Worm (Caenorhabditis elegans) whole organism, late embryonic: ENCODE results near the gene mdl-1.

ENCODE experiments used
- C08G9.2 ChIP-seq: sonication (generic microtip); optimal IDR thresholded peaks from 2 replicates; lab custom pipeline; 2016; ENCODE audit warnings: mild to moderate bottlenecking, missing genetic modification characterization, moderate library complexity, missing compliant biosample characterization
- F13H6.1 ChIP-seq: sonication (generic microtip); optimal IDR thresholded peaks from 2 replicates; lab custom pipeline; 2016; ENCODE audit warnings: missing genetic modification characterization, missing compliant biosample characterization
- K09A11.1 ChIP-seq: sonication (generic microtip); optimal IDR thresholded peaks from 2 replicates; lab custom pipeline; 2017; ENCODE audit warnings: antibody characterized with exemption, mild to moderate bottlenecking, missing genetic modification characterization, missing compliant biosample characterization; ENCODE audit not compliant: insufficient read depth
- T23F11.4 ChIP-seq: fragments of 200-800 bp; sonication (Bioruptor generic); optimal IDR thresholded peaks from 2 replicates; lab custom pipeline; 2018; ENCODE audit warnings: mild to moderate bottlenecking, missing genetic modification characterization, missing compliant biosample characterization
- ahr-1 ChIP-seq: sonication (generic microtip); optimal IDR thresholded peaks from 2 replicates; lab custom pipeline; 2016; ENCODE audit warnings: missing genetic modification characterization, missing compliant biosample characterization
- ama-1 ChIP-seq: fragments of 150-350 bp; optimal IDR thresholded peaks from 2 replicates; lab custom pipeline; 2014
- ceh-14 ChIP-seq: sonication (generic microtip); optimal IDR thresholded peaks from 2 replicates; lab custom pipeline; 2016; ENCODE audit warnings: missing genotype, missing genetic modification characterization, missing compliant biosample characterization
- ceh-22 ChIP-seq: sonication (generic microtip); optimal IDR thresholded peaks from 2 replicates; lab custom pipeline; 2017; ENCODE audit warnings: missing biosample characterization, missing genetic modification characterization
- ceh-24 ChIP-seq: sonication (generic microtip); optimal IDR thresholded peaks from 2 replicates; lab custom pipeline; 2016; ENCODE audit warnings: mild to moderate bottlenecking, missing genetic modification characterization, missing compliant biosample characterization
- ceh-30 ChIP-seq: fragments of 150-350 bp; optimal IDR thresholded peaks from 2 replicates; lab custom pipeline; 2014; ENCODE audit warnings: missing biosample characterization, missing genetic modification characterization
- ceh-31 ChIP-seq: sonication (generic microtip); optimal IDR thresholded peaks from 2 replicates; lab custom pipeline; 2016; ENCODE audit warnings: missing genetic modification characterization, missing compliant biosample characterization
- ceh-45 ChIP-seq: fragments of 200-800 bp; sonication (Bioruptor generic); IDR thresholded peaks from 2 replicates; pipeline ENCODE4 v1.3.6; 2022; ENCODE audit warnings: missing genetic modification reagents, missing genetic modification characterization, missing compliant biosample characterization
- ceh-48 ChIP-seq: sonication (generic microtip); optimal IDR thresholded peaks from 2 replicates; lab custom pipeline; 2016; ENCODE audit warnings: missing genetic modification characterization, inconsistent platforms, missing compliant biosample characterization
- ceh-6 ChIP-seq: fragments of 200-800 bp; sonication (Bioruptor generic); optimal IDR thresholded peaks from 2 replicates; lab custom pipeline; 2018; ENCODE audit warnings: mild to moderate bottlenecking, missing genetic modification characterization, missing compliant biosample characterization
- ceh-9 ChIP-seq: sonication (generic microtip); optimal IDR thresholded peaks from 2 replicates; lab custom pipeline; 2016; ENCODE audit warnings: mild to moderate bottlenecking, missing genetic modification characterization, inconsistent platforms, missing compliant biosample characterization
- che-1 ChIP-seq: sonication (generic microtip); optimal IDR thresholded peaks from 2 replicates; lab custom pipeline; 2016; ENCODE audit warnings: mild to moderate bottlenecking, missing genetic modification characterization, missing compliant biosample characterization
- dmd-4 ChIP-seq: sonication (generic microtip); optimal IDR thresholded peaks from 2 replicates; lab custom pipeline; 2016; ENCODE audit warnings: borderline replicate concordance, missing genetic modification characterization, missing compliant biosample characterization
- dve-1 ChIP-seq: sonication (generic microtip); optimal IDR thresholded peaks from 2 replicates; lab custom pipeline; 2017; ENCODE audit warnings: antibody characterized with exemption, mild to moderate bottlenecking, missing genetic modification characterization, missing compliant biosample characterization
- elt-2 ChIP-seq: sonication (generic microtip); optimal IDR thresholded peaks from 2 replicates; lab custom pipeline; 2016; ENCODE audit warnings: missing genetic modification reagents, missing genetic modification characterization, missing compliant biosample characterization
- elt-4 ChIP-seq: sonication (generic microtip); optimal IDR thresholded peaks from 2 replicates; lab custom pipeline; 2016; ENCODE audit warnings: missing genetic modification characterization, missing compliant biosample characterization
- ets-4 ChIP-seq: sonication (generic microtip); optimal IDR thresholded peaks from 2 replicates; lab custom pipeline; 2016; ENCODE audit warnings: missing genetic modification characterization, missing compliant biosample characterization
- fkh-10 ChIP-seq: fragments of 150-350 bp; optimal IDR thresholded peaks from 2 replicates; lab custom pipeline; 2014; ENCODE audit warnings: missing biosample characterization, missing genetic modification reagents, missing genetic modification characterization
- fkh-6 ChIP-seq: sonication (generic microtip); optimal IDR thresholded peaks from 2 replicates; lab custom pipeline; 2016; ENCODE audit warnings: missing genetic modification characterization, missing compliant biosample characterization
- gmeb-2 ChIP-seq: sonication (generic microtip); optimal IDR thresholded peaks from 2 replicates; lab custom pipeline; 2016; ENCODE audit warnings: missing genetic modification characterization, inconsistent platforms, missing compliant biosample characterization
- hlh-15 ChIP-seq: sonication (generic microtip); optimal IDR thresholded peaks from 2 replicates; lab custom pipeline; 2016; ENCODE audit warnings: missing genetic modification characterization, missing compliant biosample characterization
- hlh-30 ChIP-seq: sonication (generic microtip); optimal IDR thresholded peaks from 2 replicates; lab custom pipeline; 2017; ENCODE audit warnings: antibody characterized with exemption, missing genetic modification characterization, missing compliant biosample characterization; ENCODE audit not compliant: insufficient read depth
- hlh-6 ChIP-seq: sonication (generic microtip); optimal IDR thresholded peaks from 2 replicates; lab custom pipeline; 2016; ENCODE audit warnings: missing genotype, missing genetic modification characterization, missing compliant biosample characterization
- hlh-8 ChIP-seq: sonication (generic microtip); optimal IDR thresholded peaks from 2 replicates; lab custom pipeline; 2016; ENCODE audit warnings: missing genotype, missing genetic modification characterization, missing compliant biosample characterization
- lim-6 ChIP-seq: sonication (generic microtip); optimal IDR thresholded peaks from 2 replicates; lab custom pipeline; 2016; ENCODE audit warnings: missing genetic modification characterization, missing compliant biosample characterization
- lin-11 ChIP-seq: fragments of 200-800 bp; sonication (Bioruptor generic); optimal IDR thresholded peaks from 2 replicates; lab custom pipeline; 2018; ENCODE audit warnings: mild to moderate bottlenecking, missing genetic modification characterization, missing compliant biosample characterization
- madf-2 ChIP-seq: sonication (generic microtip); optimal IDR thresholded peaks from 2 replicates; lab custom pipeline; 2017; ENCODE audit warnings: missing genetic modification characterization, missing compliant biosample characterization
- nfya-1 ChIP-seq: sonication (generic microtip); optimal IDR thresholded peaks from 2 replicates; lab custom pipeline; 2017; ENCODE audit warnings: missing genetic modification characterization, mild to moderate bottlenecking, missing compliant biosample characterization, antibody characterized with exemption, moderate library complexity
- nhr-11 ChIP-seq: fragments of 150-350 bp; optimal IDR thresholded peaks from 2 replicates; lab custom pipeline; 2014; ENCODE audit warnings: missing biosample characterization, missing genetic modification characterization
- nhr-232 ChIP-seq: sonication (generic microtip); optimal IDR thresholded peaks from 2 replicates; lab custom pipeline; 2016; ENCODE audit warnings: missing genetic modification characterization, missing compliant biosample characterization
- pag-3 ChIP-seq: sonication (generic microtip); optimal IDR thresholded peaks from 2 replicates; lab custom pipeline; 2016; ENCODE audit warnings: missing compliant biosample characterization, missing genetic modification characterization, borderline replicate concordance
- pat-9 ChIP-seq: fragments of 200-800 bp; sonication (Bioruptor generic); optimal IDR thresholded peaks from 2 replicates; lab custom pipeline; 2018; ENCODE audit warnings: mild to moderate bottlenecking, missing genetic modification characterization, moderate library complexity, missing compliant biosample characterization
- pax-1 ChIP-seq: fragments of 150-350 bp; optimal IDR thresholded peaks from 2 replicates; lab custom pipeline; 2014; ENCODE audit warnings: missing biosample characterization, missing genetic modification characterization
- pha-2 ChIP-seq: sonication (generic microtip); optimal IDR thresholded peaks from 2 replicates; lab custom pipeline; 2017; ENCODE audit warnings: mild to moderate bottlenecking, missing genetic modification characterization, missing compliant biosample characterization
- pha-4 ChIP-seq: fragments of 150-350 bp; optimal IDR thresholded peaks from 2 replicates; lab custom pipeline; 2018; ENCODE audit warnings: missing biosample characterization, missing genetic modification reagents, missing genetic modification characterization
- pqm-1 ChIP-seq: sonication (generic microtip); optimal IDR thresholded peaks from 2 replicates; lab custom pipeline; 2016; ENCODE audit warnings: missing genetic modification characterization, missing compliant biosample characterization
- pros-1 ChIP-seq: fragments of 150-350 bp; optimal IDR thresholded peaks from 2 replicates; lab custom pipeline; 2014; ENCODE audit warnings: missing biosample characterization, missing genetic modification reagents, missing genetic modification characterization
- ref-2 ChIP-seq: sonication (generic microtip); optimal IDR thresholded peaks from 2 replicates; lab custom pipeline; 2016; ENCODE audit warnings: missing genetic modification characterization, missing compliant biosample characterization
- rnt-1 ChIP-seq: sonication (generic microtip); optimal IDR thresholded peaks from 2 replicates; lab custom pipeline; 2016; ENCODE audit warnings: missing genetic modification characterization, missing compliant biosample characterization
- sdc-2 ChIP-seq: sonication (generic microtip); optimal IDR thresholded peaks from 2 replicates; lab custom pipeline; 2016; ENCODE audit warnings: missing genotype, missing genetic modification characterization, missing compliant biosample characterization
- sox-2 ChIP-seq: fragments of 200-800 bp; sonication (Bioruptor generic); IDR thresholded peaks from 2 replicates; pipeline ENCODE4 v1.3.6; 2022; ENCODE audit warnings: missing genetic modification reagents, missing genetic modification characterization, missing compliant biosample characterization
- sox-4 ChIP-seq: sonication (generic microtip); optimal IDR thresholded peaks from 2 replicates; lab custom pipeline; 2017; ENCODE audit warnings: mild to moderate bottlenecking, missing genetic modification characterization, inconsistent platforms, missing compliant biosample characterization
- tbx-2 ChIP-seq: sonication (generic microtip); optimal IDR thresholded peaks from 2 replicates; lab custom pipeline; 2016; ENCODE audit warnings: missing genetic modification characterization, missing compliant biosample characterization
- tbx-7 ChIP-seq: sonication (generic microtip); optimal IDR thresholded peaks from 2 replicates; lab custom pipeline; 2016; ENCODE audit warnings: missing genotype, missing genetic modification characterization, missing compliant biosample characterization
- unc-3 ChIP-seq, 2 experiments: fragments of 200-800 bp in 1 of 2; sonication (Bioruptor generic) in 1 of 2; sonication (generic microtip) in 1 of 2; conservative IDR thresholded peaks in 1 of 2; optimal IDR thresholded peaks in 1 of 2; 2 replicates each; pipeline versions ENCODE4 v1.3.6 to Lab custom; 2016 to 2022; ENCODE audit warnings: missing compliant biosample characterization in 2 of 2, missing genetic modification characterization in 2 of 2, missing genetic modification reagents in 1 of 2
- unc-86 ChIP-seq: sonication (generic microtip); optimal IDR thresholded peaks from 2 replicates; lab custom pipeline; 2016; ENCODE audit warnings: missing genetic modification characterization, missing compliant biosample characterization
- zip-5 ChIP-seq: sonication (generic microtip); optimal IDR thresholded peaks from 2 replicates; lab custom pipeline; 2016; ENCODE audit warnings: missing genetic modification characterization, missing compliant biosample characterization
- ztf-16 ChIP-seq: sonication (generic microtip); optimal IDR thresholded peaks from 2 replicates; lab custom pipeline; 2017; ENCODE audit warnings: missing genetic modification characterization, missing compliant biosample characterization

Gene mdl-1

DNA sequence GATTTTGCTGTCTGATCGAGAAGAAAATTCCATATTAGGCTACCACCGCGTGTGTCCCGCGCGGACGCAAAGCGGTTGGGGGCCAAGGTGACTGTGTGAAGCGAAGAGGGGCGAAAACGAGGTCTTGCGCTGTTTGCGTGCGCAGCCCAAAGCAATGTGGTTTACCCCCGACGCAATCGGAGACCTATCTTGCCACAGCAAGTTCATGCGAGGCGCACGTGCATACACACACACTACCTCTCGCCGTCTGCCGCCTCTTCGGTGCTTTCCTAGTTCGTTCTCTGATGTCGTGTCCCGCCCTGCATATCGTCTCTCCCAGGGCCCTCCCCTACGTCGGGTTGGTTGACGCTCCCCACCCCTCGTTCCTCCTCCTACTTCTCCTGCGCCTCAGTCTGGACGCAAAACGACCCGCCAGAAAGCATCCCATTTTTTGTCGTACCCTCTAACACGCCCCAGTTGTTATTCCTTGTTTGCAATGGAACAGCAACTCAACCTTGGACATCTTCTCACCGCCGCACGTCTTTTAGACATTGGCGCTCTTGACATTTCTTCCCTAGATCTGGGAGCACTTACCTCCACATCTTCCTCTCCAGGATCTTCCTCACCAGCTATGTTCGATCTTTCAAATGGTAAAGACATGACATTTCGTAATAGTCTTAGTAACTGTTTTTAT, at the start of gene mdl-1:
Gene mdl-1, plus strand, starts transcription at position 341 of the 673 bp plus-strand sequence.
- TF ChIP-seq gmeb-2 (tag; lab: Kevin White, UChicago) (no peak), pax-1 (peak; percentile 3), lim-6 (tag; lab: Kevin White, UChicago) (no peak), ama-1 (lab: Kevin White, UChicago) (no peak), T23F11.4 (GFP tag; lab: Kevin White, UChicago) (peak; percentile 85), ceh-48 (no peak), ceh-6 (GFP tag; lab: Kevin White, UChicago) (peak; percentile 8), hlh-15 (no peak), nfya-1 (tag; lab: Kevin White, UChicago) (peak; percentile 78), hlh-8 (no peak), pat-9 (tag; lab: Kevin White, UChicago) (peak; percentile 56), dmd-4 (tag; lab: Kevin White, UChicago) (no peak), ceh-45 (GFP tag; lab: Robert Waterston, UW) (no peak; the same call in 1 of the 2 replicates), ceh-30 (tag; lab: Kevin White, UChicago) (no peak), rnt-1 (peak; percentile 97), ceh-22 (tag; lab: Kevin White, UChicago) (no peak), nhr-11 (no peak), elt-2 (tag; lab: Kevin White, UChicago) (peak; percentile 74), hlh-30 (tag; lab: Kevin White, UChicago) (peak; percentile 89), K09A11.1 (peak; percentile 45), C08G9.2 (tag; lab: Kevin White, UChicago) (peak; percentile 33), unc-86 (no peak), pha-2 (tag; lab: Kevin White, UChicago) (peak; percentile 76), sox-4 (tag; lab: Kevin White, UChicago) (no peak), fkh-10 (no peak), pha-4 (tag; lab: Kevin White, UChicago) (no peak), pqm-1 (no peak), dve-1 (peak; percentile 86), pros-1 (tag; lab: Kevin White, UChicago) (peak; percentile 65), ceh-14 (tag; lab: Kevin White, UChicago) (peak; percentile 63), elt-4 (tag; lab: Kevin White, UChicago) (no peak), ref-2 (tag; lab: Kevin White, UChicago) (peak; percentile 82), ets-4 (peak; percentile 58), ztf-16 (peak; percentile 2), tbx-7 (no peak), tbx-2 (tag; lab: Kevin White, UChicago) (peak; percentile 88), sdc-2 (peak; percentile 63), ahr-1 (tag; lab: Kevin White, UChicago) (peak; percentile 6), ceh-9 (tag; lab: Kevin White, UChicago) (no peak), che-1 (no peak), ceh-31 (tag; lab: Kevin White, UChicago) (peak; percentile 79), lin-11 (tag; lab: Kevin White, UChicago) (peak; percentile 21), F13H6.1 (tag; lab: Kevin White, UChicago) (peak; percentile 54), sox-2 (no peak), fkh-6 (tag; lab: Kevin White, UChicago) (no peak), nhr-232 (tag; lab: Kevin White, UChicago) (no peak), unc-3 (GFP tag; conservative IDR thresholded peaks at IDR 0.05; lab: Robert Waterston, UW) (no peak), unc-3 (tag; optimal IDR thresholded peaks at IDR 0.05; lab: Kevin White, UChicago) (peak; percentile 39), zip-5 (tag; lab: Kevin White, UChicago) (no peak), hlh-6 (tag; lab: Kevin White, UChicago) (no peak), madf-2 (tag; lab: Kevin White, UChicago) (no peak), ceh-24 (tag; lab: Kevin White, UChicago) (no peak), pag-3 (no peak)
